Worm (Caenorhabditis elegans) whole organism, early embryonic: ENCODE results near the gene ins-3.

Source experiments
- B0310.2 ChIP-seq: sonication (generic microtip); optimal IDR thresholded peaks from 2 replicates; lab custom pipeline; 2016; ENCODE audit warnings: mild to moderate bottlenecking, missing genetic modification characterization, missing compliant biosample characterization
- F13C5.2 ChIP-seq: sonication (generic microtip); optimal IDR thresholded peaks from 2 replicates; lab custom pipeline; 2017; ENCODE audit warnings: mild to moderate bottlenecking, missing genetic modification characterization, inconsistent platforms, missing compliant biosample characterization
- aly-1 ChIP-seq: sonication (generic microtip); optimal IDR thresholded peaks from 2 replicates; lab custom pipeline; 2016; ENCODE audit warnings: missing genetic modification characterization, missing compliant biosample characterization
- ama-1 ChIP-seq: fragments of 150-350 bp; optimal IDR thresholded peaks from 2 replicates; lab custom pipeline; 2014
- ceh-13 ChIP-seq: fragments of 200-800 bp; sonication (Bioruptor generic); optimal IDR thresholded peaks from 2 replicates; lab custom pipeline; 2018; ENCODE audit warnings: mild to moderate bottlenecking, missing genetic modification characterization, missing compliant biosample characterization
- ceh-36 ChIP-seq: sonication (generic microtip); optimal IDR thresholded peaks from 2 replicates; lab custom pipeline; 2016; ENCODE audit warnings: missing genetic modification characterization, inconsistent platforms, missing compliant biosample characterization
- ets-7 ChIP-seq: sonication (generic microtip); optimal IDR thresholded peaks from 2 replicates; lab custom pipeline; 2016; ENCODE audit warnings: missing genotype, missing genetic modification characterization, missing compliant biosample characterization
- flt-1 ChIP-seq: fragments of 200-800 bp; sonication (Bioruptor generic); IDR thresholded peaks from 2 replicates; pipeline ENCODE4 v1.3.6; 2022; ENCODE audit warnings: missing genetic modification characterization, missing compliant biosample characterization
- hmbx-1 ChIP-seq: sonication (generic microtip); optimal IDR thresholded peaks from 2 replicates; lab custom pipeline; 2016; ENCODE audit warnings: mild to moderate bottlenecking, missing genetic modification characterization, missing compliant biosample characterization
- hmg-4 ChIP-seq: fragments of 200-800 bp; sonication (Bioruptor generic); optimal IDR thresholded peaks from 2 replicates; lab custom pipeline; 2018; ENCODE audit warnings: mild to moderate bottlenecking, missing genetic modification characterization, missing compliant biosample characterization
- hnd-1 ChIP-seq: sonication (generic microtip); optimal IDR thresholded peaks from 2 replicates; lab custom pipeline; 2016; ENCODE audit warnings: missing genetic modification characterization, missing compliant biosample characterization
- pes-1 ChIP-seq: fragments of 200-800 bp; sonication (Bioruptor generic); IDR thresholded peaks from 2 replicates; pipeline ENCODE4 v1.3.6; 2022; ENCODE audit warnings: missing genetic modification reagents, missing genetic modification characterization, missing compliant biosample characterization
- scrt-1 ChIP-seq: fragments of 200-800 bp; sonication (Bioruptor generic); IDR thresholded peaks from 2 replicates; pipeline ENCODE4 v1.3.6; 2022; ENCODE audit warnings: missing genetic modification characterization, missing compliant biosample characterization
- sea-1 ChIP-seq: fragments of 200-800 bp; sonication (Bioruptor generic); conservative IDR thresholded peaks from 2 replicates; pipeline ENCODE4 v1.3.6; 2022; ENCODE audit warnings: missing genetic modification characterization, missing compliant biosample characterization
- tbx-11 ChIP-seq: fragments of 200-800 bp; sonication (Bioruptor generic); IDR thresholded peaks from 2 replicates; pipeline ENCODE4 v1.3.6; 2022; ENCODE audit warnings: missing genetic modification characterization, missing compliant biosample characterization
- tbx-37 ChIP-seq: fragments of 200-800 bp; sonication (Bioruptor generic); conservative IDR thresholded peaks from 2 replicates; pipeline ENCODE4 v1.3.6; 2022; ENCODE audit warnings: missing genetic modification reagents, missing genetic modification characterization, missing compliant biosample characterization
- tra-4 ChIP-seq: sonication (generic microtip); optimal IDR thresholded peaks from 2 replicates; lab custom pipeline; 2017; ENCODE audit warnings: missing genetic modification characterization, missing compliant biosample characterization

ins-3 gene

ce11 chrII:5946438-5946837 is 44.1 kb downstream of the ins-3 start:
- TF ChIP-seq ets-7 (tag; lab: Kevin White, UChicago) (no peak), scrt-1 (no peak), pes-1 (no peak), ceh-36 (tag; lab: Kevin White, UChicago) (no peak), flt-1 (GFP tag; lab: Robert Waterston, UW) (no peak), aly-1 (tag; lab: Kevin White, UChicago) (no peak), tra-4 (no peak)

DNA sequence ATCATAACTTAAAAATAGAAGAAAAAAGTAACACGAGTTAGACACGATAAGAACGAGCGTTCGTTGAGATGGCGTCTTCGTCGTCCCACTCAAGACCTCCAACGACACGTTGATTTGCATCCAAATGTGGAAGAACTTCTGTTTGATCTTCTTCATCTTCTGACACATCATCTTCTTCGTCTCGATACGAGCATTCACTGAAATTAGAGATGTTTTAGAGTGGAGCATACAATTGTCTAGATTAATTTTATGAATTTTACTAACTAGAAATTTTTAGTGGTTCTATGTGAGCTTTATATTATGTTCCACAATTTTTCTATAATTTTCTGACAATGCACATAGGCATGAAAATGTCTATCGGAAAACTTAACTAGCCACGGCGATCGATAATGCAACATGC is 44.8 kb downstream of the ins-3 start:
- TF ChIP-seq tbx-11 (GFP tag; lab: Robert Waterston, UW) (no peak), ama-1 (lab: Kevin White, UChicago) (no peak), sea-1 (GFP tag; lab: Robert Waterston, UW) (no peak), hmbx-1 (no peak), tbx-37 (GFP tag; lab: Robert Waterston, UW) (no peak), ets-7 (tag; lab: Kevin White, UChicago) (no peak), hnd-1 (tag; lab: Kevin White, UChicago) (no peak), tra-4 (no peak), aly-1 (tag; lab: Kevin White, UChicago) (no peak), hmg-4 (GFP tag; lab: Kevin White, UChicago) (no peak)

- TF ChIP-seq F13C5.2 (tag; lab: Kevin White, UChicago) = no peak
- no peak for TF ChIP-seq hmg-4 (GFP tag; lab: Kevin White, UChicago)
- TF ChIP-seq ceh-13 = no peak
- TF ChIP-seq hmbx-1 = no peak
- TF ChIP-seq ama-1 (lab: Kevin White, UChicago) = no peak
- no peak for TF ChIP-seq sea-1 (GFP tag; lab: Robert Waterston, UW)
- TF ChIP-seq tbx-11 (GFP tag; lab: Robert Waterston, UW) = no peak
- TF ChIP-seq aly-1 (tag; lab: Kevin White, UChicago) = no peak
- TF ChIP-seq tra-4 = no peak
- no peak for TF ChIP-seq hnd-1 (tag; lab: Kevin White, UChicago)
- TF ChIP-seq ets-7 (tag; lab: Kevin White, UChicago) = no peak
- TF ChIP-seq B0310.2 (tag; lab: Kevin White, UChicago) = no peak
- no peak for TF ChIP-seq flt-1 (GFP tag; lab: Robert Waterston, UW)
- TF ChIP-seq pes-1 = no peak
These were observed 46.3 kb downstream of the ins-3 start, which contains the start of gene B0034.2 for ce11 chrII:5944268-5944667. B0034.2 (minus strand) TSS chrII:5944368.

DNA sequence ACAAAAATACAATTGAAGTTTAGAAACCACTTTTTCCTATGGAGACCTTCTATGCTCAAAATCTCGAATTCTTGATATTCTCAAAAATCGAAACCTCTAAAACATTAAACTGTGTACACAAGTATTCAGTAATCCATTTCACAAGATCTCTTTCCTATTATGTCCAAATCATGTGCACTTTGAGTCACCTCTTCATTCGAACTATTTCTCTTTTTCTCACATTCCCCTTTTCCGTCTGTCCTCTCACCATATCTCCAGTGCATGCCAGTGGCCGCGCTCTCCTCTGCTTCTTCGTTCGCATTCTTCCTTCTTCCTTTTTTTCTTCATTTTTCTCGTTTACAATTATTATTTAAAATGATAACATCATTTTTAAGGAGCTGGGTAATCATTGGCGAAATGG is 48.0 kb downstream of the ins-3 start, which contains the start of gene F28B12.1:
Gene F28B12.1, plus strand, starts transcription at position 335 of the 400 bp plus-strand sequence.
- no peak for TF ChIP-seq aly-1 (tag; lab: Kevin White, UChicago)
- TF ChIP-seq F13C5.2 (tag; lab: Kevin White, UChicago) = no peak
- TF ChIP-seq tra-4 = no peak
- no peak for TF ChIP-seq pes-1
- TF ChIP-seq ceh-13 = no peak
- no peak for TF ChIP-seq scrt-1
- TF ChIP-seq sea-1 (GFP tag; lab: Robert Waterston, UW) = no peak
- TF ChIP-seq B0310.2 (tag; lab: Kevin White, UChicago) = no peak
- no peak for TF ChIP-seq flt-1 (GFP tag; lab: Robert Waterston, UW)
- no peak for TF ChIP-seq hmg-4 (GFP tag; lab: Kevin White, UChicago)

ce11 chrII:5940815-5941214 is 49.8 kb downstream of the ins-3 start, which contains the start of gene F28B12.6:
F28B12.6 (plus strand) TSS chrII:5940863.
- TF ChIP-seq tbx-37 (GFP tag; lab: Robert Waterston, UW) = no peak
- TF ChIP-seq ets-7 (tag; lab: Kevin White, UChicago) = no peak
- no peak for TF ChIP-seq hnd-1 (tag; lab: Kevin White, UChicago)
- TF ChIP-seq ceh-36 (tag; lab: Kevin White, UChicago) = no peak
- TF ChIP-seq B0310.2 (tag; lab: Kevin White, UChicago) = no peak
- TF ChIP-seq F13C5.2 (tag; lab: Kevin White, UChicago) = no peak
- peak; percentile 24 for TF ChIP-seq ama-1 (lab: Kevin White, UChicago)
